Worm (Caenorhabditis elegans) whole organism, L1 larva: ENCODE measurements around the gene ZC376.8.

Experiments used
- blmp-1 ChIP-seq: fragments of 150-350 bp; optimal IDR thresholded peaks from 2 replicates; lab custom pipeline; 2014; ENCODE audit warnings: missing biosample characterization, missing genetic modification characterization
- ceh-82 ChIP-seq, 3 experiments: fragments of 150-350 bp in 1 of 3; sonication (generic microtip) in 2 of 3; optimal IDR thresholded peaks; 2 replicates each; lab custom pipeline; 2014 to 2017; ENCODE audit warnings: missing biosample characterization in 3 of 3, missing genetic modification characterization in 3 of 3
- mdl-1 ChIP-seq, 2 experiments: fragments of 150-350 bp; optimal IDR thresholded peaks; 2 replicates each; lab custom pipeline; 2014 to 2017; ENCODE audit warnings: missing biosample characterization in 2 of 2, missing genetic modification characterization in 2 of 2, inconsistent platforms in 1 of 2
- nhr-28 ChIP-seq: fragments of 150-350 bp; optimal IDR thresholded peaks from 2 replicates; lab custom pipeline; 2014; ENCODE audit warnings: missing biosample characterization, missing genetic modification characterization
- sox-4 ChIP-seq: sonication (generic microtip); optimal IDR thresholded peaks from 2 replicates; lab custom pipeline; 2016; ENCODE audit warnings: missing genetic modification characterization, missing compliant biosample characterization
- unc-62 ChIP-seq: fragments of 150-350 bp; optimal IDR thresholded peaks from 2 replicates; lab custom pipeline; 2014; ENCODE audit warnings: missing biosample characterization, missing genetic modification reagents, missing genetic modification characterization

DNA sequence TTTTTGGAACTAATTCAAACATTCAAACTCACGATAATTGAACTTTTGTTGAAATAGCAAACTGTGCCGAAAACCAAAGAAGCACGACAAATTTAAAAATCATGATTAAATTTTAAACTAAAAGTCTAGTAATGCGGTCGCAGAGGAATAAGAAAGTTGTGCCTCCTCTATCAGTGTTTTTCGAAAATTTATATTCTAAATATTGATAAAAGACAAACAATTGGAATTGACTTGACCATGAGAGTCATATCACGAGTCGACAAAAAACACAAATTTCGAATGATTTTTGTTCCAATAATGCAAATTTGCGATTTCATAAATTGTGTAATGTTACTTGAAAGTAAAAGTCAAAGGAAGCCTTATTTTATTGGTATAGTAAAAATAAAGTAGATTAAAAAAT is 19.3 kb upstream of the ZC376.8 start, which contains the start of gene cest-1.2:
- TF ChIP-seq ceh-82 (tag; optimal IDR thresholded peaks at IDR 0.05; lab: Kevin White, UChicago) (no peak), mdl-1 (tag; optimal IDR thresholded peaks at IDR 0.05; lab: Kevin White, UChicago) (no peak), blmp-1 (tag; lab: Kevin White, UChicago) (no peak), sox-4 (tag; lab: Kevin White, UChicago) (no peak), unc-62 (GFP tag; lab: Kevin White, UChicago) (no peak), nhr-28 (tag; lab: Kevin White, UChicago) (no peak)
